Fruit fly (Drosophila melanogaster): Measurements from ENCODE around the gene CG31909.

CG31909 gene

dm6 chr2L:7261989-7262388, 4.7 kb downstream of the CG31909 start (continued):
- TF ChIP-seq mirr (GFP tag; optimal IDR thresholded peaks at IDR 0.05) (no peak), br (optimal IDR thresholded peaks at IDR 0.05) (no peak), sens-2 (GFP tag; IDR thresholded peaks at IDR 0.05) (peak; percentile 41), insv (GFP tag; optimal IDR thresholded peaks at IDR 0.05) (no peak), CG7745 (tag; optimal IDR thresholded peaks at IDR 0.05) (no peak), Dref (GFP tag; IDR thresholded peaks at IDR 0.05) (no peak), bsh (GFP tag; optimal IDR thresholded peaks at IDR 0.05) (peak in 1 of 2 experiments; percentile 87), CG1603 (tag; optimal IDR thresholded peaks at IDR 0.05) (peak; percentile 82), CG10543 (GFP tag; optimal IDR thresholded peaks at IDR 0.05) (no peak), CG15073 (GFP tag; optimal IDR thresholded peaks at IDR 0.05) (no peak), lola (GFP tag; optimal IDR thresholded peaks at IDR 0.05) (peak in 1 of 3 experiments; percentile 72), Rfx (GFP tag; IDR thresholded peaks at IDR 0.05) (no peak), CG17361 (GFP tag; IDR thresholded peaks at IDR 0.05) (peak; percentile 66), CG15514 (GFP tag; optimal IDR thresholded peaks at IDR 0.05) (no peak), tin (GFP tag; optimal IDR thresholded peaks at IDR 0.05) (peak; percentile 55), CG3847 (GFP tag; IDR thresholded peaks at IDR 0.05) (no peak), sd (tag; optimal IDR thresholded peaks at IDR 0.05) (no peak), az2 (GFP tag; optimal IDR thresholded peaks at IDR 0.05) (peak; percentile 64), tio (GFP tag; optimal IDR thresholded peaks at IDR 0.05) (peak; percentile 33), caup (GFP tag; optimal IDR thresholded peaks at IDR 0.05; ENCODE audit: severe bottlenecking) (no peak), CG13123 (GFP tag; optimal IDR thresholded peaks at IDR 0.05) (no peak), jumu (GFP tag; optimal IDR thresholded peaks at IDR 0.05) (peak; percentile 26)

DNA sequence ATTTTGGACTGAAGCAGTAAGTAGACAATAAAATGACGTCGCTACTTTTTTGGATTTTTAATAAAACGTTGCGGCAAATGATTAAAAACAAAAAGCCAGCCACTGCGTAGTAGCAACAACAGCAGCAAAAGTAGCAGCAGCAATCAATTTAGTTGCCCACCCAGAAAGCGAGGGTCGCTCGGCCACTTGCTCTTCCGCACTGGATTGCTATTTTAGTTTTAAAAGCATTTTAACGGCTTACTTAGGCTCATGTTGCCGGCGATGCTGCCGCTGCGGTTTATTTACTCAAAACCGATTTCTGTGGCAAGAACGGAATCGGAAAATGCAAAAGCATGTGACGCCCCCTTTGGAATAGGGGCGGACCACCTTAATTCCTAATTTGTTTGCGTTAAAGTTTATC, 5.3 kb downstream of the CG31909 start:
- no peak for TF ChIP-seq CG34422 (GFP tag; IDR thresholded peaks at IDR 0.05)
- no peak for TF ChIP-seq CG6765 (GFP tag; optimal IDR thresholded peaks at IDR 0.05)
- TF ChIP-seq Abd-B (GFP tag; optimal IDR thresholded peaks at IDR 0.05): peak; percentile 1
- TF ChIP-seq Meics (GFP tag; optimal IDR thresholded peaks at IDR 0.05): no peak
- peak; percentile 88 for TF ChIP-seq CG18476 (GFP tag; optimal IDR thresholded peaks at IDR 0.05)
- no peak for TF ChIP-seq CG1529 (GFP tag; optimal IDR thresholded peaks at IDR 0.05)
- TF ChIP-seq ci (GFP tag; IDR thresholded peaks at IDR 0.05): 0 out of 3 replicates have a peak, but pooled peaks have one; percentile 41
- TF ChIP-seq hkb (optimal IDR thresholded peaks at IDR 0.05): peak; percentile 82
- TF ChIP-seq hkb (GFP tag; IDR thresholded peaks at IDR 0.05): no peak

dm6 chr2L:7264396-7264795, 7.1 kb downstream of the CG31909 start:
- TF ChIP-seq vfl (GFP tag; optimal IDR thresholded peaks at IDR 0.05) (no peak), kni (GFP tag; optimal IDR thresholded peaks at IDR 0.05) (no peak), Dref (GFP tag; IDR thresholded peaks at IDR 0.05) (no peak), NFAT (GFP tag; IDR thresholded peaks at IDR 0.05) (no peak), kay (GFP tag; optimal IDR thresholded peaks at IDR 0.05) (no peak), CG9817 (tag; optimal IDR thresholded peaks at IDR 0.05) (no peak), kah (GFP tag; optimal IDR thresholded peaks at IDR 0.05) (no peak), en (GFP tag; optimal IDR thresholded peaks at IDR 0.05) (no peak), Dbx (GFP tag; IDR thresholded peaks at IDR 0.05) (no peak), CG15073 (GFP tag; optimal IDR thresholded peaks at IDR 0.05) (no peak), HLH3B (GFP tag; IDR thresholded peaks at IDR 0.05) (no peak), fru (optimal IDR thresholded peaks at IDR 0.05) (no peak), Sry-β (GFP tag; optimal IDR thresholded peaks at IDR 0.05) (no peak), Blimp-1 (GFP tag; optimal IDR thresholded peaks at IDR 0.05) (peak; percentile 44), Xrp1 (GFP tag; IDR thresholded peaks at IDR 0.05) (peak; percentile 34; the same call in 1 of the 2 replicates), CG9727 (GFP tag; optimal IDR thresholded peaks at IDR 0.05) (no peak), CG10431 (GFP tag; optimal IDR thresholded peaks at IDR 0.05) (no peak), Stat92E (GFP tag; optimal IDR thresholded peaks at IDR 0.05) (no peak), CG12769 (tag; optimal IDR thresholded peaks at IDR 0.05) (no peak), MESR4 (GFP tag; optimal IDR thresholded peaks at IDR 0.05) (no peak), sc (optimal IDR thresholded peaks at IDR 0.05) (no peak), sc (GFP tag; optimal IDR thresholded peaks at IDR 0.05) (peak; percentile 3)
